Fruit fly (Drosophila melanogaster) whole organism, pupa: Measurements from ENCODE around the gene Pex10.

Experiments
- CG10348 ChIP-seq: fragments of 200-800 bp; sonication (Bioruptor generic); IDR thresholded peaks from 2 replicates; pipeline ENCODE4 v1.3.6; 2022; ENCODE audit warnings: missing biosample characterization, missing genetic modification characterization
- CG12605 ChIP-seq: fragments of 200-800 bp; sonication (Bioruptor generic); IDR thresholded peaks from 2 replicates; pipeline ENCODE4 v1.3.6; 2022; ENCODE audit warnings: missing biosample characterization, missing genetic modification characterization
- CG14655 ChIP-seq: fragments of 200-800 bp; sonication (Bioruptor generic); optimal IDR thresholded peaks from 3 replicates; lab custom pipeline; 2017; ENCODE audit warnings: mild to moderate bottlenecking, missing biosample characterization, missing genetic modification reagents, missing genetic modification characterization
- CG8301 ChIP-seq: fragments of 200-800 bp; sonication (Bioruptor generic); optimal IDR thresholded peaks from 2 replicates; lab custom pipeline; 2018; ENCODE audit warnings: missing biosample characterization, mild to moderate bottlenecking, missing genetic modification characterization
- CG9948 ChIP-seq: fragments of 200-800 bp; sonication (Bioruptor generic); optimal IDR thresholded peaks from 2 replicates; lab custom pipeline; 2018; ENCODE audit warnings: missing biosample characterization, mild to moderate bottlenecking, missing genetic modification characterization, moderate library complexity
- D1 ChIP-seq: fragments of 200-800 bp; sonication (Bioruptor generic); optimal IDR thresholded peaks from 2 replicates; lab custom pipeline; 2018; ENCODE audit warnings: missing biosample characterization, mild to moderate bottlenecking, missing genetic modification characterization, moderate library complexity
- EcR ChIP-seq: fragments of 200-800 bp; sonication (Bioruptor generic); optimal IDR thresholded peaks from 3 replicates; lab custom pipeline; 2019; ENCODE audit warnings: missing biosample characterization, missing genetic modification characterization, mild to moderate bottlenecking, moderate library complexity, missing genetic modification reagents
- Pif1A ChIP-seq: fragments of 200-800 bp; sonication (Bioruptor generic); optimal IDR thresholded peaks from 3 replicates; lab custom pipeline; 2016; ENCODE audit warnings: missing biosample characterization, missing genetic modification characterization
- Pif1B ChIP-seq: fragments of 200-800 bp; sonication (Bioruptor generic); optimal IDR thresholded peaks from 3 replicates; lab custom pipeline; 2016; ENCODE audit warnings: missing biosample characterization, missing genetic modification characterization
- fd96Ca ChIP-seq: fragments of 200-800 bp; sonication (Bioruptor generic); IDR thresholded peaks from 3 replicates; pipeline ENCODE4 v1.3.6; 2022; ENCODE audit warnings: missing biosample characterization, missing genetic modification characterization
- gl ChIP-seq: fragments of 200-800 bp; sonication (Bioruptor generic); optimal IDR thresholded peaks from 2 replicates; lab custom pipeline; 2018; ENCODE audit warnings: missing biosample characterization, mild to moderate bottlenecking, missing genetic modification characterization
- rn ChIP-seq: fragments of 200-800 bp; sonication (Bioruptor generic); IDR thresholded peaks from 2 replicates; pipeline ENCODE4 v1.3.6; 2022; ENCODE audit warnings: missing biosample characterization, missing genetic modification characterization

DNA sequence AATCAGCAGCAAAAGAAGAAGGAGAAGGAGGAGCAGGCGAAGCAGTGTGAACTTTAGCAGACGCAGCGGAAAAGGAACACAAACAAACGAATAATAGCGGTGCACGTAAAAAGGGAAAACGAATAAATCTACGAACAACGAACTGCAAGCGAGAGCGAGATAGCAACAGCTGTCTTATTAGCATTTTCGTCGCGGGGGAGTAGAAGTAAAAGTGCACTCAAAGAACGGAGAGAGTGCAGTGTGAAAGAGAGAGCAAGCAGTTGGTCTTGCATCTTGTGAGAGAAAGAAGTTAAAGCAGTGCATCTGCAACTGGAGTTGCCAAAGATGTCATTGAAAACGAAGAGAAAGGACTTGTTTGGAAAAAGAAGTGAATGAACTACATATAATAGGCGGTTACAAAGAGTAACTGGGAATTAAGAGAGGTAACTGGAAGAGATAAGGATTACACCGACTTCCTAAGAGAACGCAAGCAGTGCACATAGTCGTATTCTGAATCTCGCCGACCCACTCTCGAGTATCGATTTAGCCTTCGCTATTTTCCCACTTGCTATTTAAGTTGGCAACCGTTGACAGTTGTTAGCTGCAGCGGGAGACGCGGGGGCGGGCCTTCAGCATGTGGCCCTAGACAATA is 34.9 kb downstream of the Pex10 start:
- TF ChIP-seq CG10348 (no peak), CG14655 (GFP tag; lab: Kevin White, UChicago) (no peak), EcR (GFP tag; lab: Kevin White, UChicago) (peak; percentile 97), CG9948 (no peak), CG8301 (tag; lab: Kevin White, UChicago) (peak; percentile 47), gl (tag; lab: Kevin White, UChicago) (peak; percentile 33), D1 (tag; lab: Kevin White, UChicago) (no peak), fd96Ca (GFP tag; lab: Robert Waterston, UW) (0 out of 3 replicates have a peak, but pooled peaks have one; percentile 23), Pif1B (GFP tag; lab: Kevin White, UChicago) (no peak), rn (GFP tag; lab: Robert Waterston, UW) (no peak), Pif1A (GFP tag; lab: Kevin White, UChicago) (no peak), CG12605 (no peak; the same call in 1 of the 2 replicates)
